Worm (Caenorhabditis elegans) whole organism, L4 larva: ENCODE data around the gene B0286.1.

Source experiments
- F10B5.3 ChIP-seq: sonication (generic microtip); optimal IDR thresholded peaks from 2 replicates; lab custom pipeline; 2016; ENCODE audit warnings: mild to moderate bottlenecking, missing genetic modification characterization, missing compliant biosample characterization
- F26F4.8 ChIP-seq: fragments of 200-800 bp; sonication (Bioruptor generic); conservative IDR thresholded peaks from 2 replicates; pipeline ENCODE4 v1.3.6; 2022; ENCODE audit warnings: missing genetic modification characterization, missing compliant biosample characterization
- F49E8.2 ChIP-seq: sonication (generic microtip); optimal IDR thresholded peaks from 2 replicates; lab custom pipeline; 2016; ENCODE audit warnings: missing compliant biosample characterization, mild to moderate bottlenecking, missing genetic modification characterization, borderline replicate concordance
- R02D3.7 ChIP-seq: fragments of 150-350 bp; sonication (generic microtip); optimal IDR thresholded peaks from 3 replicates; lab custom pipeline; 2014; ENCODE audit warnings: missing biosample characterization, missing genetic modification characterization
- T26A8.4 ChIP-seq: fragments of 200-800 bp; sonication (Bioruptor generic); IDR thresholded peaks from 2 replicates; pipeline ENCODE4 v1.3.6; 2022; ENCODE audit warnings: missing genetic modification characterization, missing compliant biosample characterization
- ZK546.5 ChIP-seq, 2 experiments: sonication (generic microtip); optimal IDR thresholded peaks; 2 replicates each; lab custom pipeline; 2017; ENCODE audit warnings: missing biosample characterization in 2 of 2, missing genetic modification characterization in 2 of 2
- aly-2 ChIP-seq: sonication (generic microtip); optimal IDR thresholded peaks from 2 replicates; lab custom pipeline; 2018; ENCODE audit warnings: missing biosample characterization, missing genetic modification characterization
- ceh-20 ChIP-seq: fragments of 200-800 bp; sonication (Bioruptor generic); IDR thresholded peaks from 2 replicates; pipeline ENCODE4 v1.3.6; 2022; ENCODE audit warnings: missing genetic modification reagents, missing genetic modification characterization, missing compliant biosample characterization
- ceh-28 ChIP-seq: fragments of 150-350 bp; optimal IDR thresholded peaks from 2 replicates; lab custom pipeline; 2014; ENCODE audit warnings: missing biosample characterization, missing genetic modification reagents, missing genetic modification characterization
- ceh-32 ChIP-seq: sonication (generic microtip); optimal IDR thresholded peaks from 2 replicates; lab custom pipeline; 2016; ENCODE audit warnings: mild to moderate bottlenecking, missing genetic modification characterization, missing compliant biosample characterization; ENCODE audit not compliant: poor library complexity
- ceh-62 ChIP-seq: sonication (generic microtip); optimal IDR thresholded peaks from 2 replicates; lab custom pipeline; 2017; ENCODE audit warnings: missing biosample characterization, missing genetic modification characterization
- ces-1 ChIP-seq: fragments of 150-350 bp; sonication (generic microtip); optimal IDR thresholded peaks from 4 replicates; lab custom pipeline; 2014; ENCODE audit warnings: missing biosample characterization, missing genetic modification reagents, missing genetic modification characterization
- daf-12 ChIP-seq: fragments of 150-350 bp; optimal IDR thresholded peaks from 2 replicates; lab custom pipeline; 2014; ENCODE audit warnings: missing biosample characterization, missing genetic modification reagents, missing genetic modification characterization
- daf-16 ChIP-seq, 3 experiments: sonication (generic microtip); optimal IDR thresholded peaks; 2 replicates each; lab custom pipeline; 2016 to 2017; ENCODE audit warnings: missing genetic modification characterization in 3 of 3, missing genetic modification reagents in 3 of 3, mild to moderate bottlenecking in 2 of 3, missing compliant biosample characterization in 2 of 3, missing biosample characterization in 1 of 3, moderate library complexity in 1 of 3
- daf-19 ChIP-seq: fragments of 200-800 bp; sonication (Bioruptor generic); conservative IDR thresholded peaks from 2 replicates; pipeline ENCODE4 v1.3.6; 2022; ENCODE audit warnings: missing genetic modification characterization, missing compliant biosample characterization
- daf-8 ChIP-seq: fragments of 200-800 bp; sonication (Bioruptor generic); IDR thresholded peaks from 2 replicates; pipeline ENCODE4 v1.3.6; 2022; ENCODE audit warnings: missing genetic modification characterization, missing compliant biosample characterization
- dmd-9 ChIP-seq: fragments of 200-800 bp; sonication (Bioruptor generic); IDR thresholded peaks from 2 replicates; pipeline ENCODE4 v1.3.6; 2022; ENCODE audit warnings: missing genetic modification reagents, missing genetic modification characterization, missing compliant biosample characterization
- dve-1 ChIP-seq: sonication (generic microtip); optimal IDR thresholded peaks from 2 replicates; lab custom pipeline; 2017; ENCODE audit warnings: antibody characterized with exemption, mild to moderate bottlenecking, missing genetic modification characterization, missing compliant biosample characterization; ENCODE audit not compliant: insufficient read depth
- gei-8 ChIP-seq: fragments of 200-800 bp; sonication (Bioruptor generic); optimal IDR thresholded peaks from 2 replicates; lab custom pipeline; 2018; ENCODE audit warnings: mild to moderate bottlenecking, missing genetic modification characterization, missing compliant biosample characterization
- hif-1 ChIP-seq, 2 experiments: sonication (generic microtip); optimal IDR thresholded peaks; 2 replicates each; lab custom pipeline; 2016 to 2017; ENCODE audit warnings: missing compliant biosample characterization in 2 of 2, missing genetic modification characterization in 2 of 2, missing genetic modification reagents in 2 of 2, missing genotype in 2 of 2, mild to moderate bottlenecking in 1 of 2
- hlh-11 ChIP-seq: fragments of 200-800 bp; sonication (Bioruptor generic); optimal IDR thresholded peaks from 2 replicates; lab custom pipeline; 2018; ENCODE audit warnings: mild to moderate bottlenecking, missing genetic modification characterization, missing compliant biosample characterization
- hmg-1.1 ChIP-seq: fragments of 200-800 bp; sonication (Bioruptor generic); IDR thresholded peaks from 2 replicates; pipeline ENCODE4 v1.3.6; 2022; ENCODE audit warnings: missing genetic modification reagents, missing genetic modification characterization, missing compliant biosample characterization
- jun-1 ChIP-seq: fragments of 150-350 bp; optimal IDR thresholded peaks from 2 replicates; lab custom pipeline; 2014; ENCODE audit warnings: missing biosample characterization, missing genetic modification reagents, missing genetic modification characterization
- lim-7 ChIP-seq: fragments of 200-800 bp; sonication (Bioruptor generic); IDR thresholded peaks from 2 replicates; pipeline ENCODE4 v1.3.6; 2022; ENCODE audit warnings: missing genetic modification characterization, missing compliant biosample characterization
- lin-13 ChIP-seq: fragments of 150-350 bp; optimal IDR thresholded peaks from 2 replicates; lab custom pipeline; 2014; ENCODE audit warnings: missing biosample characterization, missing genetic modification reagents, missing genetic modification characterization
- lin-29 ChIP-seq: fragments of 200-800 bp; sonication (Bioruptor generic); IDR thresholded peaks from 2 replicates; pipeline ENCODE4 v1.3.6; 2022; ENCODE audit warnings: missing genetic modification reagents, missing genetic modification characterization, missing compliant biosample characterization
- lin-38 ChIP-seq: fragments of 200-800 bp; sonication (Bioruptor generic); IDR thresholded peaks from 2 replicates; pipeline ENCODE4 v1.3.6; 2022; ENCODE audit warnings: missing genetic modification reagents, missing genetic modification characterization, missing compliant biosample characterization
- lin-39 ChIP-seq: fragments of 150-350 bp; optimal IDR thresholded peaks from 2 replicates; lab custom pipeline; 2014; ENCODE audit warnings: missing biosample characterization, missing genetic modification reagents, missing genetic modification characterization
- lir-3 ChIP-seq: sonication (generic microtip); optimal IDR thresholded peaks from 2 replicates; lab custom pipeline; 2016; ENCODE audit warnings: mild to moderate bottlenecking, missing genetic modification characterization, missing compliant biosample characterization
- madf-9 ChIP-seq: fragments of 200-800 bp; sonication (Bioruptor generic); conservative IDR thresholded peaks from 2 replicates; pipeline ENCODE4 v1.3.6; 2022; ENCODE audit warnings: missing genetic modification reagents, missing genetic modification characterization, missing compliant biosample characterization
- mdl-1 ChIP-seq, 2 experiments: fragments of 150-350 bp in 1 of 2; sonication (generic microtip) in 1 of 2; optimal IDR thresholded peaks; 2 replicates each; lab custom pipeline; 2014 to 2017; ENCODE audit warnings: missing biosample characterization in 2 of 2, missing genetic modification characterization in 2 of 2
- mxl-2 ChIP-seq: fragments of 200-800 bp; sonication (Bioruptor generic); conservative IDR thresholded peaks from 2 replicates; pipeline ENCODE4 v1.3.6; 2022; ENCODE audit warnings: missing genetic modification reagents, missing genetic modification characterization, missing compliant biosample characterization
- nhr-10 ChIP-seq: fragments of 150-350 bp; optimal IDR thresholded peaks from 2 replicates; lab custom pipeline; 2014; ENCODE audit warnings: missing biosample characterization, missing genetic modification characterization
- nhr-102 ChIP-seq: sonication (generic microtip); optimal IDR thresholded peaks from 2 replicates; lab custom pipeline; 2016; ENCODE audit warnings: mild to moderate bottlenecking, missing genetic modification characterization, moderate library complexity, missing compliant biosample characterization
- nhr-237 ChIP-seq: sonication (generic microtip); optimal IDR thresholded peaks from 2 replicates; lab custom pipeline; 2017; ENCODE audit warnings: missing biosample characterization, missing genetic modification characterization
- nhr-76 ChIP-seq: fragments of 150-350 bp; optimal IDR thresholded peaks from 2 replicates; lab custom pipeline; 2014; ENCODE audit warnings: missing biosample characterization, missing genetic modification characterization
- pha-4 ChIP-seq, 2 experiments: fragments of 150-350 bp in 1 of 2; fragments of 200-800 bp in 1 of 2; sonication (Bioruptor generic) in 1 of 2; IDR thresholded peaks in 1 of 2; optimal IDR thresholded peaks in 1 of 2; 2 replicates each; pipeline versions ENCODE4 v1.3.6 to Lab custom; 2014 to 2022; ENCODE audit warnings: missing genetic modification characterization in 2 of 2, missing genetic modification reagents in 2 of 2, missing biosample characterization in 1 of 2, missing compliant biosample characterization in 1 of 2
- php-3 ChIP-seq: fragments of 200-800 bp; sonication (Bioruptor generic); IDR thresholded peaks from 2 replicates; pipeline ENCODE4 v1.3.6; 2022; ENCODE audit warnings: missing genetic modification reagents, missing genetic modification characterization, missing compliant biosample characterization
- pqm-1 ChIP-seq: sonication (generic microtip); optimal IDR thresholded peaks from 2 replicates; lab custom pipeline; 2017; ENCODE audit warnings: missing biosample characterization, missing genetic modification characterization
- rbr-2 ChIP-seq: sonication (generic microtip); optimal IDR thresholded peaks from 2 replicates; lab custom pipeline; 2016; ENCODE audit warnings: missing genotype, missing genetic modification characterization, missing compliant biosample characterization
- set-16 ChIP-seq: fragments of 200-800 bp; sonication (Bioruptor generic); IDR thresholded peaks from 2 replicates; pipeline ENCODE4 v1.3.6; 2022; ENCODE audit warnings: missing genetic modification reagents, missing genetic modification characterization, missing compliant biosample characterization
- snpc-4 ChIP-seq: fragments of 150-350 bp; optimal IDR thresholded peaks from 2 replicates; lab custom pipeline; 2014; ENCODE audit warnings: missing biosample characterization, missing genetic modification characterization
- spr-1 ChIP-seq: sonication (generic microtip); optimal IDR thresholded peaks from 2 replicates; lab custom pipeline; 2016; ENCODE audit warnings: mild to moderate bottlenecking, missing genetic modification characterization, missing compliant biosample characterization
- spr-3 ChIP-seq: fragments of 200-800 bp; sonication (Bioruptor generic); optimal IDR thresholded peaks from 2 replicates; lab custom pipeline; 2018; ENCODE audit warnings: mild to moderate bottlenecking, missing genetic modification characterization, missing compliant biosample characterization
- tra-1 ChIP-seq: fragments of 200-800 bp; sonication (Bioruptor generic); IDR thresholded peaks from 2 replicates; pipeline ENCODE4 v1.3.6; 2022; ENCODE audit warnings: missing genetic modification reagents, missing genetic modification characterization, missing compliant biosample characterization
- unc-62 ChIP-seq, 3 experiments: fragments of 150-350 bp in 1 of 3; sonication (generic microtip); optimal IDR thresholded peaks in 2 of 3; peaks in 1 of 3; 1 replicate in 1 of 3; 2 replicates in 2 of 3; lab custom pipeline; 2014 to 2017; ENCODE audit warnings: missing biosample characterization in 3 of 3, missing genetic modification characterization in 3 of 3, missing genetic modification reagents in 3 of 3, missing genotype in 1 of 3
- zag-1 ChIP-seq: fragments of 150-350 bp; optimal IDR thresholded peaks from 2 replicates; lab custom pipeline; 2014; ENCODE audit warnings: missing biosample characterization, missing genetic modification characterization
- zfp-3 ChIP-seq: fragments of 200-800 bp; sonication (Bioruptor generic); conservative IDR thresholded peaks from 2 replicates; pipeline ENCODE4 v1.3.6; 2022; ENCODE audit warnings: missing genetic modification reagents, missing genetic modification characterization, missing compliant biosample characterization
- zip-11 ChIP-seq: fragments of 200-800 bp; sonication (Bioruptor generic); IDR thresholded peaks from 2 replicates; pipeline ENCODE4 v1.3.6; 2022; ENCODE audit warnings: missing genetic modification characterization, missing compliant biosample characterization
- zip-2 ChIP-seq: fragments of 150-350 bp; optimal IDR thresholded peaks from 2 replicates; lab custom pipeline; 2014; ENCODE audit warnings: missing biosample characterization, missing genetic modification characterization

B0286.1 gene

DNA sequence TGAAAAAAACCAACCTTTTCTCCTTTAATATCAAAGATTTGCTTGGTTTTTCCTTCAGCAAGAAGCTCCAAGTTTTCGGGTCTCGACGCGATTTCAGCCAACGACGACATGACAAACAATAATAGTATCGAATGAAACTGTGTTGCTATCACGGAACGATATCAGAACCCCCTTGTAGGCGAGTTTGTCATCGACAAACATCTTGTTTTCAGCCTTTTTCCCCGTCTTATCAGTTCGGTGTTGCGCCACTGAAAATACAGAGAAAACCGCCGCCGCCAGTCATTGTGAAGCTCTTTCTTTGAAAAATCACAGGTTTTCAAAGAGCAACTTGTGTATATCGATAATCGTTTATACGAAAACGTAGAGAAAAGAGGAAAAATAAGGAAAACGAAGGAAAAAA is 5.9 kb upstream of the B0286.1 start, which contains the start of gene paic-1:
Gene paic-1, minus strand, starts transcription at position 120 of the 400 bp plus-strand sequence.
- TF ChIP-seq R02D3.7 (tag; lab: Kevin White, UChicago), result no peak
- TF ChIP-seq daf-12, result no peak
- no peak for TF ChIP-seq rbr-2 (tag; lab: Kevin White, UChicago)
- TF ChIP-seq tra-1 (GFP tag; lab: Robert Waterston, UW), result no peak
- no peak for TF ChIP-seq ZK546.5 (tag; optimal IDR thresholded peaks at IDR 0.05; lab: Kevin White, UChicago)
- no peak for TF ChIP-seq ces-1 (GFP tag; lab: Kevin White, UChicago)
- TF ChIP-seq daf-16 (GFP tag; optimal IDR thresholded peaks at IDR 0.05; lab: Kevin White, UChicago), result no peak
- TF ChIP-seq daf-16 (tag; optimal IDR thresholded peaks at IDR 0.05; lab: Kevin White, UChicago), result peak; percentile 82
- TF ChIP-seq lim-7 (GFP tag; lab: Robert Waterston, UW), result no peak
- TF ChIP-seq ceh-32 (tag; lab: Kevin White, UChicago), result no peak
- no peak for TF ChIP-seq ceh-28 (tag; lab: Kevin White, UChicago)
- TF ChIP-seq hlh-11, result peak; percentile 16
- TF ChIP-seq zfp-3 (GFP tag; lab: Robert Waterston, UW), result no peak
- TF ChIP-seq snpc-4 (tag; lab: Kevin White, UChicago), result no peak
- no peak for TF ChIP-seq daf-19
- TF ChIP-seq nhr-237, result no peak
- TF ChIP-seq lin-13, result no peak
- no peak for TF ChIP-seq nhr-10 (tag; lab: Kevin White, UChicago)
- TF ChIP-seq hmg-1.1 (GFP tag; lab: Robert Waterston, UW), result no peak
- no peak for TF ChIP-seq lir-3 (tag; lab: Kevin White, UChicago)
- no peak for TF ChIP-seq madf-9 (GFP tag; lab: Robert Waterston, UW)
- no peak for TF ChIP-seq F26F4.8 (GFP tag; lab: Robert Waterston, UW)
- TF ChIP-seq mdl-1 (tag; optimal IDR thresholded peaks at IDR 0.05; lab: Kevin White, UChicago), result no peak
- TF ChIP-seq F49E8.2 (tag; lab: Kevin White, UChicago), result peak; percentile 19
- no peak for TF ChIP-seq lin-38 (GFP tag; lab: Robert Waterston, UW)
- TF ChIP-seq T26A8.4, result peak; percentile 27; the same call in 1 of the 2 replicates
- no peak for TF ChIP-seq aly-2 (tag; lab: Kevin White, UChicago)
- TF ChIP-seq dve-1 (tag; lab: Kevin White, UChicago), result peak; percentile 30
- no peak for TF ChIP-seq nhr-76 (tag; lab: Kevin White, UChicago)
- TF ChIP-seq set-16, result no peak
- no peak for TF ChIP-seq dmd-9 (GFP tag; lab: Robert Waterston, UW)
- TF ChIP-seq ceh-62 (tag; lab: Kevin White, UChicago), result no peak
- TF ChIP-seq zag-1 (tag; lab: Kevin White, UChicago), result no peak
- TF ChIP-seq zip-2 (tag; lab: Kevin White, UChicago), result peak; percentile 41
- TF ChIP-seq php-3 (GFP tag; lab: Robert Waterston, UW), result no peak
- TF ChIP-seq spr-3 (GFP tag; lab: Kevin White, UChicago), result no peak
- no peak for TF ChIP-seq daf-8 (GFP tag; lab: Robert Waterston, UW)
- no peak for TF ChIP-seq hif-1 (tag; optimal IDR thresholded peaks at IDR 0.05; lab: Kevin White, UChicago)
- no peak for TF ChIP-seq jun-1 (tag; lab: Kevin White, UChicago)
- no peak for TF ChIP-seq mxl-2
- TF ChIP-seq ceh-20, result no peak
- no peak for TF ChIP-seq pqm-1
- TF ChIP-seq spr-1 (tag; lab: Kevin White, UChicago), result no peak
- TF ChIP-seq nhr-102 (tag; lab: Kevin White, UChicago), result no peak
- TF ChIP-seq F10B5.3 (tag; lab: Kevin White, UChicago), result no peak
- no peak for TF ChIP-seq zip-11
- TF ChIP-seq lin-29 (GFP tag; lab: Robert Waterston, UW), result no peak
- TF ChIP-seq gei-8 (GFP tag; lab: Kevin White, UChicago), result no peak
- TF ChIP-seq pha-4 (GFP tag; IDR thresholded peaks at IDR 0.05; lab: Robert Waterston, UW), result no peak
- no peak for TF ChIP-seq pha-4 (tag; optimal IDR thresholded peaks at IDR 0.05; lab: Kevin White, UChicago)
- no peak for TF ChIP-seq unc-62 (GFP tag; optimal IDR thresholded peaks at IDR 0.05 in 1 of 2; lab: Kevin White, UChicago)
- no peak for TF ChIP-seq unc-62 (tag; optimal IDR thresholded peaks at IDR 0.05; lab: Kevin White, UChicago)
- TF ChIP-seq lin-39 (tag; lab: Kevin White, UChicago), result no peak
